Worm (Caenorhabditis elegans) whole organism, L3 larva: ENCODE data around the gene ced-3.

Experiments
- R02D3.7 ChIP-seq: fragments of 150-350 bp; optimal IDR thresholded peaks from 2 replicates; lab custom pipeline; 2014; ENCODE audit warnings: missing biosample characterization, missing genetic modification characterization
- ZK546.5 ChIP-seq: sonication (generic microtip); optimal IDR thresholded peaks from 2 replicates; lab custom pipeline; 2017; ENCODE audit warnings: missing biosample characterization, missing genetic modification characterization
- aly-2 ChIP-seq: fragments of 150-350 bp; optimal IDR thresholded peaks from 2 replicates; lab custom pipeline; 2014; ENCODE audit warnings: missing biosample characterization, missing genetic modification characterization
- ama-1 ChIP-seq: fragments of 150-350 bp; optimal IDR thresholded peaks from 2 replicates; lab custom pipeline; 2018
- ceh-16 ChIP-seq: sonication (generic microtip); optimal IDR thresholded peaks from 2 replicates; lab custom pipeline; 2017; ENCODE audit warnings: missing biosample characterization, missing genetic modification characterization
- ceh-9 ChIP-seq: sonication (generic microtip); optimal IDR thresholded peaks from 2 replicates; lab custom pipeline; 2018; ENCODE audit warnings: missing biosample characterization, missing genetic modification characterization
- daf-12 ChIP-seq: fragments of 150-350 bp; optimal IDR thresholded peaks from 2 replicates; lab custom pipeline; 2014; ENCODE audit warnings: missing biosample characterization, missing genetic modification reagents, missing genetic modification characterization
- egl-27 ChIP-seq: sonication (generic microtip); optimal IDR thresholded peaks from 4 replicates; lab custom pipeline; 2017; ENCODE audit warnings: missing biosample characterization, missing genetic modification reagents, missing genetic modification characterization
- egl-5 ChIP-seq: fragments of 150-350 bp; optimal IDR thresholded peaks from 2 replicates; lab custom pipeline; 2017; ENCODE audit warnings: missing biosample characterization, missing genetic modification reagents, missing genetic modification characterization, inconsistent platforms
- elt-2 ChIP-seq: sonication (generic microtip); optimal IDR thresholded peaks from 2 replicates; lab custom pipeline; 2016; ENCODE audit warnings: missing genetic modification reagents, mild to moderate bottlenecking, missing genetic modification characterization, missing compliant biosample characterization
- elt-3 ChIP-seq, 3 experiments: fragments of 150-350 bp in 1 of 3; sonication (generic microtip) in 2 of 3; optimal IDR thresholded peaks; 2 replicates in 2 of 3; 4 replicates in 1 of 3; lab custom pipeline; 2014 to 2017; ENCODE audit warnings: missing biosample characterization in 3 of 3, missing genetic modification characterization in 3 of 3
- eor-1 ChIP-seq, 2 experiments: fragments of 150-350 bp; optimal IDR thresholded peaks; 2 replicates each; lab custom pipeline; 2014 to 2018; ENCODE audit warnings: missing biosample characterization in 2 of 2, missing genetic modification characterization in 2 of 2
- fkh-2 ChIP-seq: fragments of 150-350 bp; optimal IDR thresholded peaks from 2 replicates; lab custom pipeline; 2014; ENCODE audit warnings: missing biosample characterization, missing genetic modification reagents, missing genetic modification characterization
- fos-1 ChIP-seq: fragments of 150-350 bp; optimal IDR thresholded peaks from 2 replicates; lab custom pipeline; 2014; ENCODE audit warnings: missing biosample characterization, missing genetic modification characterization
- lin-39 ChIP-seq: fragments of 150-350 bp; optimal IDR thresholded peaks from 2 replicates; lab custom pipeline; 2018; ENCODE audit warnings: missing biosample characterization, missing genetic modification reagents, missing genetic modification characterization
- lsy-12 ChIP-seq: sonication (generic microtip); optimal IDR thresholded peaks from 2 replicates; lab custom pipeline; 2016; ENCODE audit warnings: mild to moderate bottlenecking, missing genetic modification characterization, missing compliant biosample characterization
- mml-1 ChIP-seq: fragments of 150-350 bp; sonication (generic microtip); optimal IDR thresholded peaks from 3 replicates; lab custom pipeline; 2014; ENCODE audit warnings: missing biosample characterization, missing genetic modification characterization
- nfya-1 ChIP-seq: sonication (generic microtip); optimal IDR thresholded peaks from 2 replicates; lab custom pipeline; 2017; ENCODE audit warnings: missing genetic modification characterization, mild to moderate bottlenecking, missing compliant biosample characterization, antibody characterized with exemption, moderate library complexity; ENCODE audit not compliant: insufficient read depth
- nhr-12 ChIP-seq: fragments of 150-350 bp; optimal IDR thresholded peaks from 2 replicates; lab custom pipeline; 2014; ENCODE audit warnings: missing biosample characterization, missing genetic modification characterization
- nhr-23 ChIP-seq: fragments of 150-350 bp; optimal IDR thresholded peaks from 2 replicates; lab custom pipeline; 2014; ENCODE audit warnings: missing biosample characterization, missing genetic modification reagents, missing genetic modification characterization
- nhr-237 ChIP-seq: fragments of 150-350 bp; optimal IDR thresholded peaks from 2 replicates; lab custom pipeline; 2014; ENCODE audit warnings: missing biosample characterization, missing genetic modification characterization
- nhr-25 ChIP-seq: sonication (generic microtip); optimal IDR thresholded peaks from 2 replicates; lab custom pipeline; 2017; ENCODE audit warnings: missing biosample characterization, missing genetic modification characterization
- nhr-28 ChIP-seq: fragments of 150-350 bp; optimal IDR thresholded peaks from 2 replicates; lab custom pipeline; 2014; ENCODE audit warnings: missing biosample characterization, missing genetic modification characterization
- nhr-43 ChIP-seq: sonication (generic microtip); optimal IDR thresholded peaks from 2 replicates; lab custom pipeline; 2016; ENCODE audit warnings: mild to moderate bottlenecking, missing genetic modification characterization, missing compliant biosample characterization; ENCODE audit not compliant: poor library complexity, severe bottlenecking
- nhr-67 ChIP-seq: fragments of 150-350 bp; optimal IDR thresholded peaks from 2 replicates; lab custom pipeline; 2014; ENCODE audit warnings: missing biosample characterization, missing genetic modification characterization
- nhr-77 ChIP-seq: fragments of 150-350 bp; optimal IDR thresholded peaks from 2 replicates; lab custom pipeline; 2014; ENCODE audit warnings: missing biosample characterization, missing genetic modification characterization
- pqm-1 ChIP-seq: fragments of 150-350 bp; optimal IDR thresholded peaks from 2 replicates; lab custom pipeline; 2017; ENCODE audit warnings: missing biosample characterization, missing genetic modification characterization, inconsistent platforms
- sea-2 ChIP-seq: fragments of 150-350 bp; sonication (generic microtip); optimal IDR thresholded peaks from 4 replicates; lab custom pipeline; 2014; ENCODE audit warnings: missing biosample characterization, missing genetic modification reagents, missing genetic modification characterization
- skn-1 ChIP-seq: fragments of 150-350 bp; optimal IDR thresholded peaks from 2 replicates; lab custom pipeline; 2014; ENCODE audit warnings: missing biosample characterization, missing genetic modification characterization
- snpc-4 ChIP-seq: fragments of 150-350 bp; optimal IDR thresholded peaks from 2 replicates; lab custom pipeline; 2014; ENCODE audit warnings: missing biosample characterization, missing genetic modification characterization
- tbx-2 ChIP-seq: sonication (generic microtip); optimal IDR thresholded peaks from 2 replicates; lab custom pipeline; 2016; ENCODE audit warnings: mild to moderate bottlenecking, missing genetic modification characterization, missing compliant biosample characterization
- unc-62 ChIP-seq: fragments of 150-350 bp; sonication (generic microtip); optimal IDR thresholded peaks from 4 replicates; lab custom pipeline; 2014; ENCODE audit warnings: missing biosample characterization, missing genetic modification reagents, missing genetic modification characterization
- ztf-11 ChIP-seq: fragments of 150-350 bp; optimal IDR thresholded peaks from 2 replicates; lab custom pipeline; 2014; ENCODE audit warnings: missing biosample characterization, missing genetic modification characterization
- ztf-4 ChIP-seq: fragments of 150-350 bp; optimal IDR thresholded peaks from 2 replicates; lab custom pipeline; 2014; ENCODE audit warnings: missing biosample characterization, missing genetic modification characterization

Gene ced-3

ce11 chrIV:13193239-13193638 is 10.7 kb downstream of the ced-3 start, which contains the start of gene F58D2.5:
TSS of gene F58D2.5 (minus strand) at chrIV:13193339.
- no peak for TF ChIP-seq lsy-12
- TF ChIP-seq nhr-25 (tag; lab: Kevin White, UChicago) = no peak
- TF ChIP-seq skn-1 (tag; lab: Kevin White, UChicago) = no peak
- no peak for TF ChIP-seq egl-27 (tag; lab: Kevin White, UChicago)
- TF ChIP-seq mml-1 (tag; lab: Kevin White, UChicago) = no peak
- TF ChIP-seq lin-39 (tag; lab: Kevin White, UChicago) = no peak
- no peak for TF ChIP-seq nfya-1
- TF ChIP-seq ceh-16 (tag; lab: Kevin White, UChicago) = no peak
- TF ChIP-seq egl-5 (tag; lab: Kevin White, UChicago) = no peak
- no peak for TF ChIP-seq nhr-12
- no peak for TF ChIP-seq sea-2
- no peak for TF ChIP-seq ztf-4 (tag; lab: Kevin White, UChicago)
- no peak for TF ChIP-seq ama-1 (lab: Kevin White, UChicago)
- TF ChIP-seq nhr-77 (tag; lab: Kevin White, UChicago) = no peak
- no peak for TF ChIP-seq ceh-9 (tag; lab: Kevin White, UChicago)
- TF ChIP-seq elt-2 (tag; lab: Kevin White, UChicago) = no peak
- no peak for TF ChIP-seq elt-3 (tag; optimal IDR thresholded peaks at IDR 0.05; lab: Kevin White, UChicago)
- no peak for TF ChIP-seq fos-1 (tag; lab: Kevin White, UChicago)
- TF ChIP-seq nhr-237 = no peak

ce11 chrIV:13190075-13190474 is 13.9 kb downstream of the ced-3 start:
- TF ChIP-seq lin-39 (tag; lab: Kevin White, UChicago) (no peak), lsy-12 (no peak), egl-5 (tag; lab: Kevin White, UChicago) (no peak), nhr-25 (tag; lab: Kevin White, UChicago) (no peak), ceh-16 (tag; lab: Kevin White, UChicago) (no peak)

- TF ChIP-seq unc-62 (GFP tag; lab: Kevin White, UChicago) = no peak
- no peak for TF ChIP-seq eor-1 (tag; optimal IDR thresholded peaks at IDR 0.05; lab: Kevin White, UChicago)
- TF ChIP-seq daf-12 (tag; lab: Kevin White, UChicago) = no peak
- TF ChIP-seq pqm-1 = no peak
- no peak for TF ChIP-seq ztf-11
- TF ChIP-seq egl-27 (tag; lab: Kevin White, UChicago) = no peak
- no peak for TF ChIP-seq nhr-43 (tag; lab: Kevin White, UChicago)
- TF ChIP-seq sea-2 = no peak
- no peak for TF ChIP-seq ceh-9 (tag; lab: Kevin White, UChicago)
- no peak for TF ChIP-seq nhr-28
- TF ChIP-seq ceh-16 (tag; lab: Kevin White, UChicago) = no peak
- no peak for TF ChIP-seq nfya-1
- TF ChIP-seq nhr-25 (tag; lab: Kevin White, UChicago) = no peak
- TF ChIP-seq nhr-67 (tag; lab: Kevin White, UChicago) = no peak
- no peak for TF ChIP-seq nhr-12
- no peak for TF ChIP-seq tbx-2 (tag; lab: Kevin White, UChicago)
- no peak for TF ChIP-seq nhr-77 (tag; lab: Kevin White, UChicago)
- no peak for TF ChIP-seq skn-1 (tag; lab: Kevin White, UChicago)
- TF ChIP-seq, all 47 proteins: peak for 0
Observed at ce11 chrIV:13189467-13189866, 14.5 kb downstream of the ced-3 start, which contains the start of gene F58D2.2. TSS of gene F58D2.2 (plus strand) at chrIV:13189767.

- TF ChIP-seq snpc-4 (tag; lab: Kevin White, UChicago) (no peak), egl-27 (tag; lab: Kevin White, UChicago) (no peak)
Observed at ce11 chrIV:13188959-13189358, 15.0 kb downstream of the ced-3 start, which contains the start of gene F58D2.4. TSS of gene F58D2.4 (minus strand) at chrIV:13189059.

ce11 chrIV:13180723-13181122 is 23.2 kb downstream of the ced-3 start, which contains the start of gene F58D2.3:
TSS of gene F58D2.3 (minus strand) at chrIV:13180823.
- no peak for TF ChIP-seq ztf-4 (tag; lab: Kevin White, UChicago)
- no peak for TF ChIP-seq sea-2
- no peak for TF ChIP-seq eor-1 (tag; optimal IDR thresholded peaks at IDR 0.05; lab: Kevin White, UChicago)
- no peak for TF ChIP-seq pqm-1
- TF ChIP-seq aly-2 (tag; lab: Kevin White, UChicago) = no peak
- no peak for TF ChIP-seq tbx-2 (tag; lab: Kevin White, UChicago)
- TF ChIP-seq R02D3.7 = no peak
- no peak for TF ChIP-seq egl-27 (tag; lab: Kevin White, UChicago)
- TF ChIP-seq nhr-67 (tag; lab: Kevin White, UChicago) = no peak
- TF ChIP-seq ZK546.5 = no peak
- TF ChIP-seq fkh-2 (tag; lab: Kevin White, UChicago) = no peak
- TF ChIP-seq nhr-25 (tag; lab: Kevin White, UChicago) = no peak
- TF ChIP-seq ama-1 (lab: Kevin White, UChicago) = no peak
- TF ChIP-seq nhr-28 = no peak
- TF ChIP-seq nhr-23 (tag; lab: Kevin White, UChicago) = no peak
- no peak for TF ChIP-seq lin-39 (tag; lab: Kevin White, UChicago)
